Worm (Caenorhabditis elegans) whole organism, young adult: ENCODE measurements around the gene dhs-27.

Experiments used
- F37B4.10 ChIP-seq: fragments of 200-800 bp; sonication (Bioruptor generic); IDR thresholded peaks from 2 replicates; pipeline ENCODE4 v1.3.6; 2022; ENCODE audit warnings: missing genetic modification characterization, missing compliant biosample characterization
- F49E8.2 ChIP-seq: sonication (generic microtip); optimal IDR thresholded peaks from 3 replicates; lab custom pipeline; 2017; ENCODE audit warnings: missing genetic modification characterization, mild to moderate bottlenecking, missing compliant biosample characterization, antibody characterized with exemption, moderate library complexity; ENCODE audit not compliant: insufficient read depth
- Y56A3A.18 ChIP-seq: fragments of 200-800 bp; sonication (Bioruptor generic); IDR thresholded peaks from 2 replicates; pipeline ENCODE4 v1.3.6; 2022; ENCODE audit warnings: missing genetic modification reagents, missing genetic modification characterization, missing compliant biosample characterization
- athp-1 ChIP-seq: sonication (generic microtip); optimal IDR thresholded peaks from 2 replicates; lab custom pipeline; 2017; ENCODE audit warnings: mild to moderate bottlenecking, missing genetic modification characterization, missing compliant biosample characterization
- attf-5 ChIP-seq: fragments of 200-800 bp; sonication (Bioruptor generic); optimal IDR thresholded peaks from 2 replicates; lab custom pipeline; 2018; ENCODE audit warnings: mild to moderate bottlenecking, missing genetic modification characterization, missing compliant biosample characterization
- ceh-100 ChIP-seq: fragments of 200-800 bp; sonication (Bioruptor generic); IDR thresholded peaks from 2 replicates; pipeline ENCODE4 v1.3.6; 2022; ENCODE audit warnings: missing genetic modification reagents, missing genetic modification characterization, missing compliant biosample characterization
- ceh-27 ChIP-seq: fragments of 200-800 bp; sonication (Bioruptor generic); optimal IDR thresholded peaks from 2 replicates; lab custom pipeline; 2018; ENCODE audit warnings: mild to moderate bottlenecking, missing genetic modification characterization, moderate library complexity, missing compliant biosample characterization
- pha-4 ChIP-seq: fragments of 150-350 bp; sonication (generic microtip); optimal IDR thresholded peaks from 2 replicates; lab custom pipeline; 2014; ENCODE audit warnings: missing biosample characterization, missing genetic modification reagents, missing genetic modification characterization
- somi-1 ChIP-seq: fragments of 200-800 bp; sonication (Bioruptor generic); optimal IDR thresholded peaks from 2 replicates; lab custom pipeline; 2018; ENCODE audit warnings: mild to moderate bottlenecking, missing genetic modification characterization, missing compliant biosample characterization
- unc-130 ChIP-seq: sonication (generic microtip); optimal IDR thresholded peaks from 2 replicates; lab custom pipeline; 2016; ENCODE audit warnings: missing genetic modification reagents, missing genetic modification characterization, missing compliant biosample characterization
- unc-62 ChIP-seq: fragments of 150-350 bp; optimal IDR thresholded peaks from 2 replicates; lab custom pipeline; 2014; ENCODE audit warnings: missing biosample characterization, missing genetic modification reagents, missing genetic modification characterization
- ztf-6 ChIP-seq: fragments of 200-800 bp; sonication (Bioruptor generic); IDR thresholded peaks from 2 replicates; pipeline ENCODE4 v1.3.6; 2022; ENCODE audit warnings: missing genetic modification reagents, missing genetic modification characterization, missing compliant biosample characterization

ce11 chrX:3416063-3416462, 1.6 kb upstream of the dhs-27 start:
- TF ChIP-seq Y56A3A.18 (GFP tag; lab: Robert Waterston, UW): no peak
- no peak for TF ChIP-seq unc-62 (GFP tag; lab: Kevin White, UChicago)
- no peak for TF ChIP-seq somi-1 (GFP tag; lab: Kevin White, UChicago)
- TF ChIP-seq ceh-27 (GFP tag; lab: Kevin White, UChicago): no peak
- TF ChIP-seq unc-130: no peak
- TF ChIP-seq F37B4.10 (GFP tag; lab: Robert Waterston, UW): no peak
- TF ChIP-seq ceh-100 (GFP tag; lab: Robert Waterston, UW): no peak
- TF ChIP-seq ztf-6 (GFP tag; lab: Robert Waterston, UW): no peak
- no peak for TF ChIP-seq F49E8.2 (tag; lab: Kevin White, UChicago)
- no peak for TF ChIP-seq athp-1
- TF ChIP-seq attf-5 (GFP tag; lab: Kevin White, UChicago): no peak
- TF ChIP-seq pha-4 (tag; lab: Kevin White, UChicago): no peak
